Worm (Caenorhabditis elegans): ENCODE measurements around the gene ZC404.16.

Gene ZC404.16

DNA sequence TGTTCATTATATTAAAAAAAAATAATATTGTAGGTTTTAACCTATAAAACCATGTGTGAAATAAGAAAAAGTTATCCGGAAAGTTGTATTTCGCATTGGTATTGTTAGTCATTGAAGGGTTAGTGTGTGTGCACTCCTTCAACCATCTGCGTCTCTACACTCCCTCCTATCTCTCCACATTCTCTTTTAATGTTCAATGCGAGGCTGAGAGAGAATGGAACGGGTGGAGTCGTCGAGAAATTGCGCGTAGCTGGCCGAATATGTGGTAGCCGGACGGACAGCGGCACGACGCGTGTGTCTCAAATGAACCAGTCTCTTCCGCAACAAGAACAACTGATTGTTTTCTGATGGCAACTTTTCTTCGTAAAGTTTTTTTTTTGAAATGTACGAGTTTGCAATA is 23.3 kb upstream of the ZC404.16 start (continued):
- TF ChIP-seq jun-1 (tag; optimal IDR thresholded peaks at IDR 0.05) (no peak), lin-13 (GFP tag; optimal IDR thresholded peaks at IDR 0.05) (no peak), nhr-47 (tag; optimal IDR thresholded peaks at IDR 0.05) (peak; percentile 6), blmp-1 (tag; optimal IDR thresholded peaks at IDR 0.05) (peak; percentile 57), F16B12.6 (tag; optimal IDR thresholded peaks at IDR 0.05) (no peak), fos-1 (tag; optimal IDR thresholded peaks at IDR 0.05) (no peak), fkh-4 (tag; optimal IDR thresholded peaks at IDR 0.05; ENCODE audit: borderline replicate concordance) (no peak), nhr-28 (tag; optimal IDR thresholded peaks at IDR 0.05) (no peak), Y116A8C.19 (tag; optimal IDR thresholded peaks at IDR 0.05; ENCODE audit: borderline replicate concordance) (no peak), pag-3 (tag; optimal IDR thresholded peaks at IDR 0.05; ENCODE audit: borderline replicate concordance, insufficient read depth) (no peak), ceh-90 (tag; optimal IDR thresholded peaks at IDR 0.05) (no peak), ceh-82 (tag; optimal IDR thresholded peaks at IDR 0.05) (peak in 2 of 3 experiments; percentile 3 to 33), aly-2 (tag; optimal IDR thresholded peaks at IDR 0.05) (no peak), pqm-1 (tag; optimal IDR thresholded peaks at IDR 0.05) (no peak), nhr-77 (tag; optimal IDR thresholded peaks at IDR 0.05) (no peak), aha-1 (tag; optimal IDR thresholded peaks at IDR 0.05) (no peak), nhr-71 (tag; optimal IDR thresholded peaks at IDR 0.05) (peak; percentile 20), mef-2 (tag; optimal IDR thresholded peaks at IDR 0.05) (no peak), tbx-2 (tag; optimal IDR thresholded peaks at IDR 0.05) (no peak), ceh-8 (GFP tag; optimal IDR thresholded peaks at IDR 0.05) (no peak), irx-1 (tag; optimal IDR thresholded peaks at IDR 0.05) (no peak), unc-62 (GFP tag; optimal IDR thresholded peaks at IDR 0.05) (no peak), fkh-10 (GFP tag; optimal IDR thresholded peaks at IDR 0.05) (no peak), ztf-11 (tag; optimal IDR thresholded peaks at IDR 0.05) (no peak), ztf-4 (tag; optimal IDR thresholded peaks at IDR 0.05) (no peak), unc-30 (tag; optimal IDR thresholded peaks at IDR 0.05) (no peak), zip-4 (GFP tag; optimal IDR thresholded peaks at IDR 0.05) (no peak), tlp-1 (tag; optimal IDR thresholded peaks at IDR 0.05) (no peak), egl-27 (tag; optimal IDR thresholded peaks at IDR 0.05) (no peak), nhr-19 (GFP tag; conservative IDR thresholded peaks at IDR 0.05) (no peak), vab-15 (tag; optimal IDR thresholded peaks at IDR 0.05) (no peak), lin-15B (tag; optimal IDR thresholded peaks at IDR 0.05) (no peak), nhr-90 (tag; optimal IDR thresholded peaks at IDR 0.05; ENCODE audit: poor library complexity) (no peak), ceh-63 (GFP tag; optimal IDR thresholded peaks at IDR 0.05) (no peak), hlh-4 (tag; optimal IDR thresholded peaks at IDR 0.05) (no peak), mdl-1 (tag; optimal IDR thresholded peaks at IDR 0.05) (peak in 1 of 2 experiments; percentile 18), C16A3.4 (tag; optimal IDR thresholded peaks at IDR 0.05) (no peak), mep-1 (tag; optimal IDR thresholded peaks at IDR 0.05) (peak; percentile 68)

DNA sequence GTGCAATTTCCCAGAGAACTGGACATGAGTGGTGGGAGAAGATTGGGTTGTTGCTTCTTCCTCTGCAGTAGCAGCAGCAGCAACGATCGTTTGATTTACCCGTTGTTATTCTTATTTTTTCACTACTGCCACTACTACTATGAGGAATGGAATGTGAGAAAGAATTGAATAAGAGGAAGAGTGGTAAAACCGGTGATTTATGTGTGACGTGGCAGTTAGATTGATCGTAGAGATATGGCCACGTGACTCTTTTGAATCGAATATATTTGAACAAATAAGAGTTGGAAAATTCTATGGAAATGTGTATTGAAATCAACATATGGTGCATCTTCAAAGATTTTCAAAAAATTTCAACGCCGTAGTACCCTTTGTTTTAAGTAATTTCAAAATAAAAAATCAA is 22.6 kb upstream of the ZC404.16 start:
- TF ChIP-seq dsc-1 (tag; optimal IDR thresholded peaks at IDR 0.05) (no peak), aly-2 (tag; optimal IDR thresholded peaks at IDR 0.05) (no peak), irx-1 (tag; optimal IDR thresholded peaks at IDR 0.05) (no peak), sox-4 (tag; optimal IDR thresholded peaks at IDR 0.05) (no peak), lin-15B (tag; optimal IDR thresholded peaks at IDR 0.05) (no peak), snu-23 (GFP tag; optimal IDR thresholded peaks at IDR 0.05) (peak; percentile 1), hpl-2 (GFP tag; optimal IDR thresholded peaks at IDR 0.05) (no peak), nhr-47 (tag; optimal IDR thresholded peaks at IDR 0.05) (no peak), nhr-85 (tag) (peak; percentile 84), pax-3 (tag; optimal IDR thresholded peaks at IDR 0.05) (no peak), efl-3 (GFP tag; optimal IDR thresholded peaks at IDR 0.05) (no peak), rnt-1 (tag; optimal IDR thresholded peaks at IDR 0.05) (peak; percentile 2), lir-3 (tag; optimal IDR thresholded peaks at IDR 0.05; ENCODE audit: poor library complexity) (no peak), elt-2 (tag; optimal IDR thresholded peaks at IDR 0.05) (no peak), dpl-1 (GFP tag; optimal IDR thresholded peaks at IDR 0.05) (no peak), nhr-77 (tag; optimal IDR thresholded peaks at IDR 0.05) (no peak), ceh-82 (tag; optimal IDR thresholded peaks at IDR 0.05) (no peak), nhr-76 (tag; optimal IDR thresholded peaks at IDR 0.05) (no peak), egl-13 (tag; optimal IDR thresholded peaks at IDR 0.05) (no peak), nhr-20 (tag; optimal IDR thresholded peaks at IDR 0.05) (peak; percentile 32), lin-14 (GFP tag; optimal IDR thresholded peaks at IDR 0.05) (no peak), xbp-1 (tag; optimal IDR thresholded peaks at IDR 0.05) (peak; percentile 13)

All from whole organism, L1 larva.